Fruit fly (Drosophila melanogaster) Kc167 (cell line): ENCODE data around the gene mTerf3.

Source experiments
- Myc ChIP-seq: fragments of >200 bp; optimal IDR thresholded peaks from 2 replicates; lab custom pipeline; 2017; ENCODE audit warnings: missing external identifiers
- Sin3A ChIP-seq: fragments of >200 bp; optimal IDR thresholded peaks from 2 replicates; lab custom pipeline; 2018; ENCODE audit warnings: missing external identifiers

dm6 chr3L:20487649-20488048, 32.9 kb downstream of the mTerf3 start:
- TF ChIP-seq Myc (lab: Kevin White, UChicago): no peak
- no peak for TF ChIP-seq Sin3A
